Worm (Caenorhabditis elegans): ENCODE measurements around the gene nas-1.
A peak's percentile ranks its signal among the peaks of the same experiment; 100 is the strongest.

nas-1 gene

ce11 chrIII:13405504-13405903, at the start of gene nas-1:
TSS of gene nas-1 (plus strand) at chrIII:13405804.
- TF ChIP-seq sptf-1 (tag; optimal IDR thresholded peaks at IDR 0.05) (no peak), nhr-76 (tag; optimal IDR thresholded peaks at IDR 0.05) (no peak), zip-8 (tag; optimal IDR thresholded peaks at IDR 0.05) (no peak), lin-13 (tag; optimal IDR thresholded peaks at IDR 0.05) (no peak), pha-4 (tag; optimal IDR thresholded peaks at IDR 0.05) (no peak), mls-2 (tag; optimal IDR thresholded peaks at IDR 0.05) (no peak), elt-1 (tag; optimal IDR thresholded peaks at IDR 0.05; ENCODE audit: borderline replicate concordance, insufficient read depth) (no peak), lsy-2 (tag; optimal IDR thresholded peaks at IDR 0.05) (no peak), unc-39 (tag; optimal IDR thresholded peaks at IDR 0.05) (no peak), ztf-11 (tag; optimal IDR thresholded peaks at IDR 0.05) (no peak), blmp-1 (tag; optimal IDR thresholded peaks at IDR 0.05) (no peak), nhr-12 (tag; optimal IDR thresholded peaks at IDR 0.05) (no peak), cnd-1 (tag; optimal IDR thresholded peaks at IDR 0.05) (no peak), ceh-83 (GFP tag; optimal IDR thresholded peaks at IDR 0.05) (no peak), nhr-237 (tag; optimal IDR thresholded peaks at IDR 0.05) (no peak), mep-1 (tag; optimal IDR thresholded peaks at IDR 0.05) (no peak)

ce11 chrIII:13359256-13359655, 46.3 kb upstream of the nas-1 start, which contains the start of gene F53A2.9:
TSS of gene F53A2.9 (minus strand) at chrIII:13359356.
- TF ChIP-seq ham-2 (GFP tag; optimal IDR thresholded peaks at IDR 0.05), result no peak
- no peak for TF ChIP-seq nhr-237 (tag; optimal IDR thresholded peaks at IDR 0.05)
- TF ChIP-seq sptf-1 (tag; optimal IDR thresholded peaks at IDR 0.05), result no peak
- TF ChIP-seq sem-2 (GFP tag; optimal IDR thresholded peaks at IDR 0.05), result no peak
- no peak for TF ChIP-seq nhr-76 (tag; optimal IDR thresholded peaks at IDR 0.05)
- no peak for TF ChIP-seq tbx-8 (GFP tag; optimal IDR thresholded peaks at IDR 0.05)
- no peak for TF ChIP-seq ztf-11 (tag; optimal IDR thresholded peaks at IDR 0.05)
- no peak for TF ChIP-seq elt-3 (tag; optimal IDR thresholded peaks at IDR 0.05)
- no peak for TF ChIP-seq mls-2 (tag; optimal IDR thresholded peaks at IDR 0.05)
- TF ChIP-seq drap-1 (GFP tag; optimal IDR thresholded peaks at IDR 0.05), result no peak
- no peak for TF ChIP-seq mab-5 (tag; optimal IDR thresholded peaks at IDR 0.05)
- TF ChIP-seq M03D4.4 (tag; optimal IDR thresholded peaks at IDR 0.05), result no peak
- no peak for TF ChIP-seq blmp-1 (tag; optimal IDR thresholded peaks at IDR 0.05)
- TF ChIP-seq nhr-12 (tag; optimal IDR thresholded peaks at IDR 0.05), result no peak
- no peak for TF ChIP-seq unc-120 (tag; optimal IDR thresholded peaks at IDR 0.05; ENCODE audit: poor library complexity, severe bottlenecking)

ce11 chrIII:13359847-13360246, 45.8 kb upstream of the nas-1 start:
- TF ChIP-seq flh-1 (GFP tag; optimal IDR thresholded peaks at IDR 0.05) (no peak), ceh-83 (GFP tag; optimal IDR thresholded peaks at IDR 0.05) (no peak), ztf-11 (tag; optimal IDR thresholded peaks at IDR 0.05) (no peak), tbx-8 (GFP tag; optimal IDR thresholded peaks at IDR 0.05) (no peak), unc-120 (tag; optimal IDR thresholded peaks at IDR 0.05; ENCODE audit: poor library complexity, severe bottlenecking) (peak; percentile 29), snpc-4 (tag; optimal IDR thresholded peaks at IDR 0.05) (no peak), mep-1 (tag; optimal IDR thresholded peaks at IDR 0.05) (peak; percentile 45), blmp-1 (tag; optimal IDR thresholded peaks at IDR 0.05) (no peak), ces-1 (GFP tag; optimal IDR thresholded peaks at IDR 0.05) (peak; percentile 29)

ce11 chrIII:13370980-13371379, 34.6 kb upstream of the nas-1 start, which contains the start of gene T03F6.9:
TSS of gene T03F6.9 (minus strand) at chrIII:13371080.
- TF ChIP-seq mep-1 (tag; optimal IDR thresholded peaks at IDR 0.05) (no peak), sem-2 (GFP tag; optimal IDR thresholded peaks at IDR 0.05) (no peak), mls-2 (tag; optimal IDR thresholded peaks at IDR 0.05) (no peak), cnd-1 (tag; optimal IDR thresholded peaks at IDR 0.05) (no peak), ceh-83 (GFP tag; optimal IDR thresholded peaks at IDR 0.05) (no peak), hlh-1 (tag; optimal IDR thresholded peaks at IDR 0.05) (no peak), pha-4 (tag; optimal IDR thresholded peaks at IDR 0.05) (no peak), ztf-11 (tag; optimal IDR thresholded peaks at IDR 0.05) (no peak), drap-1 (GFP tag; optimal IDR thresholded peaks at IDR 0.05) (no peak), lsy-2 (tag; optimal IDR thresholded peaks at IDR 0.05) (no peak), unc-62 (GFP tag; optimal IDR thresholded peaks at IDR 0.05) (no peak), nhr-2 (tag; optimal IDR thresholded peaks at IDR 0.05) (no peak), nhr-28 (tag; optimal IDR thresholded peaks at IDR 0.05) (no peak), mab-5 (tag; optimal IDR thresholded peaks at IDR 0.05) (no peak), blmp-1 (tag; optimal IDR thresholded peaks at IDR 0.05) (no peak), nhr-76 (tag; optimal IDR thresholded peaks at IDR 0.05) (no peak), bed-3 (GFP tag; optimal IDR thresholded peaks at IDR 0.05) (no peak), unc-120 (tag; optimal IDR thresholded peaks at IDR 0.05; ENCODE audit: poor library complexity, severe bottlenecking) (no peak), ceh-43 (GFP tag; optimal IDR thresholded peaks at IDR 0.05) (no peak)

Measured in whole organism, mixed stage, embryonic.